Worm (Caenorhabditis elegans): Measurements from ENCODE around the gene Y56A3A.7.

The Y56A3A.7 gene

DNA sequence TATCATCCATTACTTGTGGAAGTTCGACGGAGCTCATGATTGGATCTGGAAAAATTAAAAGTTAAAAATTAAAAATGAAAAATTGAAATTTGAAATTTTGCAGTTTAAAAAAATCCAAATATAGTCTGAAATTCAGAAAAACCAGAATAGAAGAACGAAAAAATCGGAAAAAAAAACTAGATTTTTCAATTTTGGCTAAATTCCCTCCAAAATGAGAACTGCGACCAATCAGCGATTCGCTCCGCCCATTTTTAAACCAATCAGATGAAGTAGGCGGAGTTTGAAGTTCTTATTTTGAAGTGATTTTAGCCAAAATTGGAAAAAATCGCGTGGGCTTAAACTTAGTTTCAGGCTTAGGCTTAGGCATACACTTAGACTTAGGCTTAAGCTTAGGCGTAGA is at the start of gene Y56A3A.7:
TSS of gene Y56A3A.7 (minus strand) at position 47 of the 400 bp plus-strand sequence.
- TF ChIP-seq unc-62 (GFP tag; optimal IDR thresholded peaks at IDR 0.05), result no peak

DNA sequence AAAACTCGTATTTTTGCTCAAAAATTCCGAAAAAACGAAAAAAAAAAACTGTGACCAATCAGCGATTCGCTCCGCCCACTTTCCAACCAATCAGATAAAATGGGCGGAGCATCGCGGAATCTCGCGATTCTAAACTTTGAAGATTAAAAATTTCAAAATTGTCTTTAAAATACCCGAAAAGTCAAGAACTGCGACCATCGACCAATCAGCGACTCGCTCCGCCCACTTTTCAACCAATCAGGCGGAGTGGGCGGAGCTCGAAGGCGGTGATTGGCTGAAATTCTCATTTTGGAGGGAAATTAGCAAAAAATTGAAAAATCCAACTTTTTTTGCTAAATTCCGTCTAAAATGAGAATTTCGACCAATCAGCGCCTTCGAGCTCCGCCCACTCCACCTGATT is 49.0 kb upstream of the Y56A3A.7 start:
- no peak for TF ChIP-seq unc-62 (GFP tag; optimal IDR thresholded peaks at IDR 0.05)

DNA sequence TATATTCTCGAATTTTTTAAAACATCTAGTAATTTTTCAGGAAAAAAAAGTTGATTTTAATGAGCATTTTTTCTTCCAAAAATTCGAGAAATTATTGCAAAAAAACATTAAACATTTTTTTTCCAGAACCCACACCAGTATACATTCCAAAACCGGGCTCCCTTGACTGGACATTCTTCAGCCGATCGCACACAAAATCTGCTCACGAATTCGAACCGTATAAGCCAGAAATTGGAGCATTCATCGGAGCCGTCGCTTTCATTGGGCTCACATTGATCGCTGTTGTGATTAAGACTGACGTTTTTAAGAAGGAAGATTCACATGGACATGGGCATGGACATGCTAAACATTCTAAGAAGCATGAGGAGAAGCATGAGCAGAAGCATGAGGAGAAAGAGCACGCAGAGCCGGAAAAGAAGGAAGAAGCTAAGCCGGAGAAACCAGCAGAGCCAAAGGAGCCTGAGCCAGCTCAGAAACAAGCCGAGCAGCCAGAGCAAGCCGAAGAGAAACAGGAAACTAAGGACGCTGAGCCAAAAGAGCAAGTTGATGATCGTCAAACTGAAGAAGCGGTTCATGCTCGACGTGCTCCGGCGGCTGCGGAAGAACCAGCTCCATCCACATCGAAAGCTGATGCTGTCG is 45.0 kb upstream of the Y56A3A.7 start:
- TF ChIP-seq unc-62 (GFP tag; optimal IDR thresholded peaks at IDR 0.05), result no peak

DNA sequence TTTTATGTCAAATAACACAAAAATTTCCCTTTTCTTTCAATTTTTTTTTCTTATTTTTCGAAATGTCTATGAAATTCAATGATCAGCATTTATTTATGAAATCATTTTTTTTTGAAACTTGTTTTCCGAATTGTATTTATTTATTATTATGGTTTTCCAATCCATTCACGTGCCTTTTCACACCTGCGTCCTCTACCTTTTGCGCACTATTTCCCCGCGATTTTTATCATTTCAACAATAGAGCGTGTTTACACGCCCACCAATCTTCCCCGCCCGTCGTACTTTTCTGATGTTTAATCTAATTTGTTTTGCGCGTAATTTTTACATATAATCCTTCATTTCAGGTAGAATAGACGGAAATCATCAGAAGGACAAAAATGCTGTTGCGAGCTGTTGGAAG is 43.0 kb upstream of the Y56A3A.7 start, which contains the start of gene wah-1:
TSS of gene wah-1 (plus strand) at position 345 of the 400 bp plus-strand sequence.
- TF ChIP-seq unc-62 (GFP tag; optimal IDR thresholded peaks at IDR 0.05), result no peak

DNA sequence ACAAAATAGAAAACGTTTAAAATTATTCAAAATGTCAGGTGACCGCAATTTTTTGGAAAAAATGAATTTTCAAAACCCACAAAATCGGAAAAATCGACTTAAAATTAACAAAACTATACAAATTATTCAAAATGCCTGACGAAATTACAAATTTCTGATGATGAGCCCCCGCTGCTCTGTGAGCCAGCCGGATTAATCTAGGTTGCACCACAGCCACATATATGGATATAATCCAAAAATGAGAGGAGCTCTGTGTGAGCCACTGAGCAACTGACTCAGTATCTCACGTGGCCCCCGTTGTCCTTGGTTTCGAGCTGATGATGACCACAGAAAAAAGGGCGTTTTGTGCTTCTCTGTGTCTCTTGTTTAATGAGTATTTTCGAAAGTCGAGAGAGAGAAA is 38.2 kb upstream of the Y56A3A.7 start:
- TF ChIP-seq unc-62 (GFP tag; optimal IDR thresholded peaks at IDR 0.05), result no peak

DNA sequence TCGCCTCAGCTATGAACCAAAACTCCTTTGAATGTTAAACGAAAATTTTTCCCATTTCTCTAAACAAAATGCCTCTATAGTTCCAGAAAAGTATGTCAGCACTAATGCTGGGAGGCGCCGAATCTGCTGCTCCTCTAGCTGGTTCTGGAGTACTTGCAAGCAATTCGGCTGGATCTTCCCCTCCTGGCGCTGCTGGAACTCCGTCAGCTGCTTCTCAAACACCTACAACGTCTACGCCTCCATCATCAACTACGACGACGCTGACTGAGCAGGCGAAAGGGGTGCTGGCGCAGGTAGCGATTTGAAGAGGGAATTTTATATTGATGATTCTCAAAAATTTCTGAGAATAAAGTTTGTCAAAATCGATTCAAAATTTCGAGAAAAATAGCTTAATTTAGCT is 35.7 kb upstream of the Y56A3A.7 start:
- no peak for TF ChIP-seq unc-62 (GFP tag; optimal IDR thresholded peaks at IDR 0.05)

DNA sequence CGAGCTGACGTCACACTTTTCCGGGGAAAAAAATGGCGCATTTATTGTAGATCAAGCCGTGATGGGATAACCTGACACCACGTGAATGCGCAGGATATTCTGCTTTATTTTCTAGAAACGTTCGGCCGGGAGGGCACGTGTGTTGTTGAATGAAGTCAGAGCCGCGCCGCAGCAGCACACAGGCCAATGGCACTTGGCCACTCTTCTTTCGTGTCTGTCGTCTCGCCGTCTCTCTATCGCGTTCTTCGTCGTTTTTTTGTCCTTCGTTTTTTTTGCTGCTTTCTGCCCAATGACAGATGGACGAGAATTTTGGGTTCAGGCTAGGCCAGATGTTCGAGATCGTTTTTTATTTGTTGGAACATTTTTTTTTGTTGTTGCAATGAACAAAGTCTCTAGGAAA is 34.7 kb upstream of the Y56A3A.7 start:
- TF ChIP-seq unc-62 (GFP tag; optimal IDR thresholded peaks at IDR 0.05), result no peak

DNA sequence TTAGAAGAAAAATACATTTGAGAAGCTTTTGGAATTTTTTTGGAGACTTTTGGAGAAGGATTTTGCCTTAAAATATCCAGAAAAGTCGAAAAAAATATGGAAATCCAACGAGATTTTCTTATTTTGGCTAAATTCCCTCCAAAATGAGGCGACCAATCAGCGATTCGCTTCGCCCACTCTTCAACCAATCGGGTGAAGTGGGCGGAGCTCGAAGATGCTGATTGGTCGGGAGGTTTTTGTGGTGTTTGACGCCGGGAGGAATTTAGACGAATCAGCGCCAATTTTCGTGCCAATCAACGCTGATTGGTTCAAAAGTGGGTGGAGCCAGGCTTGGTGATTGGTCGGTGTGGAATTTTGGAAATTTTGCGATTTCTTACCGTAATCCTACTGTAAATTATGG is 33.9 kb upstream of the Y56A3A.7 start:
- no peak for TF ChIP-seq unc-62 (GFP tag; optimal IDR thresholded peaks at IDR 0.05)

DNA sequence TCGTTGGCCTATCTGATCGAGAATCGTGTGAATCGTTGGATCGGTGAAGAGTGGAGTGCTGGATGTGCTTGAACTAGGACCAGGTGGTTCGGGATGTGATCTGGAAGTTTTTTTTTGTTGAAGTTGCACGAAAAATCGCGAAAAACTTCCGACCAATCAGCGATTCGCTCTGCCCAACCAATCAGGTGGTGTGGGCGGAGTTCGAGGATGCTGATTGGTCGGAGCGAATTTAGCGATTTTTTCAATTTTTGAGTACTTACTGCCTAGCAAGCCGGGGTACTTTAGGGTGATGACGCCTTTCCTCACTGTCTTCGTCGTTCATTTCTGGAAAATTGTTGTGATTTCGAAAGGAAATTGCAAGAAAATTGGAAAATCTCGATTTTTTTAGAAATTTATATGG is 31.9 kb upstream of the Y56A3A.7 start, which contains the start of gene Y56A3A.30:
TSS of gene Y56A3A.30 (minus strand) at position 324 of the 400 bp plus-strand sequence.
- TF ChIP-seq unc-62 (GFP tag; optimal IDR thresholded peaks at IDR 0.05), result no peak

DNA sequence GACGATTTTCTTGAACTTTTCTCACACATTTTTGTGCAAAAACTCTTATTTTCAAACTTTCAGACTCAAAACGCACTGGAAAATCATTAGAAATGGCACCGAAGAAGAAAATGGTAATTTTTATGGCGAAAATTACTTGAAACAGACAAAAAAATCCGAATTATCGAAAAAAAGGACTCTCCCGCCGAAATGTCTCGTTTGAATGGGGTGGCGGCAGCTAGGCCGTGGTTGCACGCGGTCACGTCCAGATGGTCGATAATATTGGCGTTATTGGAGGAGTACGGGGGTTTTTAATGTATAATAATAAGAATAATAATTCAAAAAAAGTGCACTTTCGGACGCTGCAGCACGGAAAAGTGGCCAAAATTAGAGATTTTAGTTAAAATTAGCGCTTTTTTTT is 27.6 kb upstream of the Y56A3A.7 start, which contains the start of gene Y56A3A.31:
TSS of gene Y56A3A.31 (plus strand) at position 64 of the 400 bp plus-strand sequence.
- TF ChIP-seq unc-62 (GFP tag; optimal IDR thresholded peaks at IDR 0.05), result no peak

DNA sequence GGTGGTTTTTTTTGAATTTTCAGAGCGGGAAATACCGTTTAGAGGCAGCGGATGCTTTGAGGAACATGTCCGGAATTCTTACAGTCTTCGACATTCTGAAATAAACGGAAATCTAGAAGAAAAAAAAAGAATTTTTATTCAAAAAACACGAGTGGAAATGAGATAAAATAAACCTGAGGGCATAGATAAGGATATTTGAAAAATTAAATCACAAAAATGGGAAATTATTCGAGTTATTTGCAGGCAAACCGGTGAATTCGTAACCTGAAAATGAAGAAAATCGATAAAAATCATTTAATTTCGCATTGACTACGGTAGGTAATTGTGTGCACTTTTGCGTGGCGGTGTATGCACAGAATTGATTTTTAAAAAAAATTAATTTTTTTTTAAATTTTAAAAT is 27.2 kb upstream of the Y56A3A.7 start, which contains the start of gene ung-1:
TSS of gene ung-1 (minus strand) at position 101 of the 400 bp plus-strand sequence.
- no peak for TF ChIP-seq unc-62 (GFP tag; optimal IDR thresholded peaks at IDR 0.05)

DNA sequence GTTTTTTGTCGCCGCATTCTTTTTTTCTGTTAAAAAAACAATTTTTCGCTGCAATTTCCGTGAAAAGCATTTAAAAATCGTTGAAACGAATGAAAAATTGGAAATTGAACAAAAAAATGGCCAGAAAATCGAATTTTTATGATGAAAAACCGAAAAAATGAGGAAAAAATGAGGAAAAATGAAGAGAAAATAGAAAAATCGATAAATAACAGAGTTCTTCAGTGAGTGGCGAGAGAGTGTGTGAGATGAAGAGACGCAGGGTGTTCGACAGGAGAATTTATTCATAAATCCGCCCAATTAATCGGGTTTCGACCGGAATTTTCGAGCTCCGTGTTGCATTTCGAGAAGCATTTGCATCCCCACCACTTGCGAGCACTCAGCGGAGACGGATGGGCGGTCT is 24.5 kb upstream of the Y56A3A.7 start, which contains the start of gene Y56A3A.28:
TSS of gene Y56A3A.28 (minus strand) at position 33 of the 400 bp plus-strand sequence.
- no peak for TF ChIP-seq unc-62 (GFP tag; optimal IDR thresholded peaks at IDR 0.05)

DNA sequence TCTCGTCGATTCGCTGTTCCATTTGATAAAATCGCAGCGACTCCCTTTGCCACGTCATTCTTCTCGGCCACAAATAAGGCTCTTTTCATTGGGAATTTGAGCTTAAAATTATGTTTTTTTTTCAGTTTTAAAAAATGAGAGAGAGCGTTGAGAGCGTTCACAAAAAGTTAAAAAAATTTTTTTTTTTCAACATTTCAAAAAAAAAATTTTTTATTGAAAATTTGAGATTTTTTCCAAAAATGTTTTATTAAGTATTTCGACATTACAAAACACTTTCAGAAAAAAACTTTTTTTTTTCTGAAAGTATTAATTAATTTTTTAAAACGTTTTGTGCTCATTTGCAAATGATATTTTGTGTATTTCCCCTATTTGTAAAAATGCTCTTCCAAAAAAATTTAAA is 13.3 kb upstream of the Y56A3A.7 start, which contains the start of gene top-3:
TSS of gene top-3 (minus strand) at position 101 of the 400 bp plus-strand sequence.
- no peak for TF ChIP-seq unc-62 (GFP tag; optimal IDR thresholded peaks at IDR 0.05)

DNA sequence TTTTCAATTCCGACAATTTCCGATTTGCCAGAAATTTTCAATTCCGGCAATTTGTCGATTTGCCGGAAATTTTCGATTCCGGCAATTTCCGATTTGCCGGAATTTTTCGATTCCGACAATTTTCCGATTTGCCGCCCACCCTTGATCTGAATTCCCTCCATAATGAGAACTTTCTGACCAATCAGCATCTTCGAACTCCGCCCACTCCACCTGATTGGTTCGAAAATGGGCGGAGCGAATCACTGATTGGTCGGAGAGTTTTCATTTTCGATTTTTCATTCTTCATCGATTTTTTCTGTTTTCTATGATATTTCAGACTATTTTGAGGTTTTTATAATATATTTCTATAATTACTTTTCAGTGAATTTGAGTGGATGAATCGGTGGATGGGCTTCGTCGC is 7.3 kb upstream of the Y56A3A.7 start:
- TF ChIP-seq unc-62 (GFP tag; optimal IDR thresholded peaks at IDR 0.05), result no peak

DNA sequence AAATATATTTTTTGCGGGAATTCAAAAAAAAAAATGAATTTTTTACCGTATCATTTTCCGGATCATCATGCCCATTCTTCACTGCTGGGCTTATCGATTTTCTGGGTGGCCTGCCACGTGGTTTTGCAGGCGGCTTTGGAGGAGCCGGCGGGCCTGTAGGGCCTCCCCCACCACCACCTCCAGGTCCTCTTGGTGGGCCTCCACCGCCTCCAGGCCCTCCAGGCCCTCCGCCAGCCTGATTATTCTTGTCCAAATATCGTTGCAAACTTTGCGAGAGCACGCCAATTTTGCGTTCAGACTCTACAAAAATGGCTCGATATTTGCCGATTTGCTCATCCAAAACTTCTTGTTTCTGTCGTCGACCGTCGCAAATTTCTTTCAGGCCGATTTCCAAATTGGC is 4.3 kb upstream of the Y56A3A.7 start:
- TF ChIP-seq unc-62 (GFP tag; optimal IDR thresholded peaks at IDR 0.05), result no peak

DNA sequence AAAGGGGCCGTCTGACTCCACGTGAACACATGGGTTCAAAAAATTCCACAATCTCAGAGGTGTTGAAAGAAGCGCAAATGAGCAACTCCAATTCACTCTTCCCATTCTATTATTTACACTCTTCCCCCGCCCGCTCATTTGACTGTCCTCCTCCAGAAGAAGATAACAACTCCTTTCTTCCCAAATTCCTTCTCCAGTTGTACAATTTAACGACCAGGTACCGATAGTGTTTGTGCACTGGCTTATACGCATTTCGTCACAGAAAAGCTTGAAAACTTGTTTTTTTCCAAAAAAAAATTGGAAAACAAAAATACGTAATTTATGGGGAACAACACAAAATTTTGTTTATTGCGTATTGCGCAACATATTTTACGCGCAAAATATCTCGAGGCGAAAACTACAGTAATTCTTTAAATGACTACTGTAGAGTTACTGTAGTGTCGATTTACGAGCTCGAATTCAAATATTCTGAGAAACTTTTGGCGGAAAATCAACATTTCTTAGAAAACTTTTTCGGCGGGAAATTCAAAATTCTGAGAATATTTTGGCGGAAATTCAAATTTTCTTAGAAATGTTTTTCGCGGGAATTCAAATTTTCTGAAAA is 2.6 kb upstream of the Y56A3A.7 start:
- TF ChIP-seq unc-62 (GFP tag; optimal IDR thresholded peaks at IDR 0.05), result no peak

DNA sequence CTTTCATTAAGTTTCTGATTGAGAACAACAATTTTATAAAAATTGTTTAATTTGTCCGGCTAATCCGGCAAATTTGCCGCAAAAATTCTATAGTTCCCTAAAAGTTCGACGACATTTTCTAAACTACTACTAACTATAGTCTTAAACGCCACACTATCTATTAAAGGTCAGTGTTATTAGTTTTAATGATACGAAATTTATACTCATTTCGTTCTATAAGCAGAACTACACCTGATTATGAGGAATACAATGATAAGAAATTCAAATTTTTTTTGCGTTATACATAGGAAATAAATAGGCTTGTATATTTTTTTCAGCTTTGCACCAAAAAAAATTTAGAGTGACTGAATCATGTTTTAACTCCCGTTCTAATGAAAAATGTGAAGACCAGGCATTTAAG is 1.6 kb upstream of the Y56A3A.7 start:
- TF ChIP-seq unc-62 (GFP tag; optimal IDR thresholded peaks at IDR 0.05), result no peak

Data from whole organism, dauer.